Worm (Caenorhabditis elegans) whole organism, L4 larva: ENCODE data around the gene best-1.

Experiments
- F44E2.7 ChIP-seq: fragments of 200-800 bp; sonication (Bioruptor generic); IDR thresholded peaks from 2 replicates; pipeline ENCODE4 v2.1.2; 2022; ENCODE audit warnings: missing genetic modification characterization, missing compliant biosample characterization
- Y75B8A.6 ChIP-seq: fragments of 200-800 bp; sonication (Bioruptor generic); IDR thresholded peaks from 2 replicates; pipeline ENCODE4 v1.3.6; 2022; ENCODE audit warnings: missing genetic modification reagents, missing genetic modification characterization, missing compliant biosample characterization
- aha-1 ChIP-seq: fragments of 150-350 bp; peaks from one replicate; lab custom pipeline; 2014; ENCODE audit warnings: missing biosample characterization, missing genetic modification characterization
- arid-1 ChIP-seq: fragments of 200-800 bp; sonication (Bioruptor generic); conservative IDR thresholded peaks from 2 replicates; pipeline ENCODE4 v1.3.6; 2022; ENCODE audit warnings: missing genetic modification reagents, missing genetic modification characterization, missing compliant biosample characterization
- ceh-20 ChIP-seq: fragments of 200-800 bp; sonication (Bioruptor generic); IDR thresholded peaks from 2 replicates; pipeline ENCODE4 v1.3.6; 2022; ENCODE audit warnings: missing genetic modification reagents, missing genetic modification characterization, missing compliant biosample characterization
- ceh-44 ChIP-seq: fragments of 200-800 bp; sonication (Bioruptor generic); IDR thresholded peaks from 2 replicates; pipeline ENCODE4 v1.3.6; 2022; ENCODE audit warnings: missing genetic modification reagents, missing genetic modification characterization, missing compliant biosample characterization
- ceh-62 ChIP-seq: sonication (generic microtip); optimal IDR thresholded peaks from 2 replicates; lab custom pipeline; 2017; ENCODE audit warnings: missing biosample characterization, missing genetic modification characterization
- cey-2 ChIP-seq: sonication (generic microtip); optimal IDR thresholded peaks from 3 replicates; lab custom pipeline; 2017; ENCODE audit warnings: missing genetic modification characterization, mild to moderate bottlenecking, missing compliant biosample characterization, antibody characterized with exemption, borderline replicate concordance; ENCODE audit not compliant: insufficient read depth
- daf-12 ChIP-seq: fragments of 150-350 bp; optimal IDR thresholded peaks from 2 replicates; lab custom pipeline; 2014; ENCODE audit warnings: missing biosample characterization, missing genetic modification reagents, missing genetic modification characterization
- daf-19 ChIP-seq: fragments of 200-800 bp; sonication (Bioruptor generic); conservative IDR thresholded peaks from 2 replicates; pipeline ENCODE4 v1.3.6; 2022; ENCODE audit warnings: missing genetic modification characterization, missing compliant biosample characterization
- dmd-6 ChIP-seq: fragments of 200-800 bp; sonication (Bioruptor generic); IDR thresholded peaks from 2 replicates; pipeline ENCODE4 v1.3.6; 2022; ENCODE audit warnings: missing genetic modification reagents, missing genetic modification characterization, missing compliant biosample characterization
- dmd-9 ChIP-seq: fragments of 200-800 bp; sonication (Bioruptor generic); IDR thresholded peaks from 2 replicates; pipeline ENCODE4 v1.3.6; 2022; ENCODE audit warnings: missing genetic modification reagents, missing genetic modification characterization, missing compliant biosample characterization
- dve-1 ChIP-seq: sonication (generic microtip); optimal IDR thresholded peaks from 2 replicates; lab custom pipeline; 2017; ENCODE audit warnings: antibody characterized with exemption, mild to moderate bottlenecking, missing genetic modification characterization, missing compliant biosample characterization; ENCODE audit not compliant: insufficient read depth
- egl-27 ChIP-seq: sonication (generic microtip); optimal IDR thresholded peaks from 3 replicates; lab custom pipeline; 2017; ENCODE audit warnings: missing biosample characterization, missing genetic modification reagents, missing genetic modification characterization
- egl-43 ChIP-seq: fragments of 200-800 bp; sonication (Bioruptor generic); IDR thresholded peaks from 2 replicates; pipeline ENCODE4 v1.3.6; 2022; ENCODE audit warnings: missing genetic modification reagents, missing genetic modification characterization, missing compliant biosample characterization
- fkh-10 ChIP-seq: fragments of 150-350 bp; optimal IDR thresholded peaks from 2 replicates; lab custom pipeline; 2014; ENCODE audit warnings: missing biosample characterization, missing genetic modification reagents, missing genetic modification characterization
- lim-7 ChIP-seq: fragments of 200-800 bp; sonication (Bioruptor generic); IDR thresholded peaks from 2 replicates; pipeline ENCODE4 v1.3.6; 2022; ENCODE audit warnings: missing genetic modification characterization, missing compliant biosample characterization
- lin-13 ChIP-seq: fragments of 150-350 bp; optimal IDR thresholded peaks from 2 replicates; lab custom pipeline; 2014; ENCODE audit warnings: missing biosample characterization, missing genetic modification reagents, missing genetic modification characterization
- lin-15B ChIP-seq: fragments of 150-350 bp; sonication (generic microtip); optimal IDR thresholded peaks from 3 replicates; lab custom pipeline; 2014; ENCODE audit warnings: missing biosample characterization, missing genetic modification characterization
- lin-39 ChIP-seq: fragments of 150-350 bp; optimal IDR thresholded peaks from 2 replicates; lab custom pipeline; 2014; ENCODE audit warnings: missing biosample characterization, missing genetic modification reagents, missing genetic modification characterization
- lsy-2 ChIP-seq, 2 experiments: fragments of 150-350 bp in 1 of 2; sonication (generic microtip) in 1 of 2; optimal IDR thresholded peaks; 2 replicates each; lab custom pipeline; 2014 to 2017; ENCODE audit warnings: missing biosample characterization in 2 of 2, missing genetic modification characterization in 2 of 2
- madf-9 ChIP-seq: fragments of 200-800 bp; sonication (Bioruptor generic); conservative IDR thresholded peaks from 2 replicates; pipeline ENCODE4 v1.3.6; 2022; ENCODE audit warnings: missing genetic modification reagents, missing genetic modification characterization, missing compliant biosample characterization
- mep-1 ChIP-seq: fragments of 150-350 bp; sonication (generic microtip); optimal IDR thresholded peaks from 3 replicates; lab custom pipeline; 2014; ENCODE audit warnings: missing biosample characterization, missing genetic modification characterization
- nhr-10 ChIP-seq: fragments of 150-350 bp; optimal IDR thresholded peaks from 2 replicates; lab custom pipeline; 2014; ENCODE audit warnings: missing biosample characterization, missing genetic modification characterization
- nhr-102 ChIP-seq: sonication (generic microtip); optimal IDR thresholded peaks from 2 replicates; lab custom pipeline; 2016; ENCODE audit warnings: mild to moderate bottlenecking, missing genetic modification characterization, moderate library complexity, missing compliant biosample characterization
- nhr-111 ChIP-seq: fragments of 200-800 bp; sonication (Bioruptor generic); optimal IDR thresholded peaks from 2 replicates; lab custom pipeline; 2018; ENCODE audit warnings: mild to moderate bottlenecking, missing genetic modification characterization, missing compliant biosample characterization
- nhr-237 ChIP-seq: sonication (generic microtip); optimal IDR thresholded peaks from 2 replicates; lab custom pipeline; 2017; ENCODE audit warnings: missing biosample characterization, missing genetic modification characterization
- nhr-25 ChIP-seq: sonication (generic microtip); optimal IDR thresholded peaks from 2 replicates; lab custom pipeline; 2017; ENCODE audit warnings: missing genetic modification characterization, mild to moderate bottlenecking, missing compliant biosample characterization, antibody characterized with exemption, moderate library complexity, borderline replicate concordance; ENCODE audit not compliant: insufficient read depth
- nhr-48 ChIP-seq: sonication (generic microtip); optimal IDR thresholded peaks from 2 replicates; lab custom pipeline; 2016; ENCODE audit warnings: mild to moderate bottlenecking, missing genetic modification characterization, missing compliant biosample characterization
- nhr-6 ChIP-seq: fragments of 150-350 bp; optimal IDR thresholded peaks from 2 replicates; lab custom pipeline; 2014; ENCODE audit warnings: missing biosample characterization, missing genetic modification characterization
- saeg-2 ChIP-seq: fragments of 200-800 bp; sonication (Bioruptor generic); IDR thresholded peaks from 2 replicates; pipeline ENCODE4 v1.3.6; 2022; ENCODE audit warnings: missing genetic modification reagents, missing genetic modification characterization, missing compliant biosample characterization
- set-16 ChIP-seq: fragments of 200-800 bp; sonication (Bioruptor generic); IDR thresholded peaks from 2 replicates; pipeline ENCODE4 v1.3.6; 2022; ENCODE audit warnings: missing genetic modification reagents, missing genetic modification characterization, missing compliant biosample characterization
- skn-1 ChIP-seq: fragments of 150-350 bp; optimal IDR thresholded peaks from 2 replicates; lab custom pipeline; 2014; ENCODE audit warnings: missing biosample characterization, missing genetic modification characterization
- unc-62 ChIP-seq, 3 experiments: fragments of 150-350 bp in 1 of 3; sonication (generic microtip); optimal IDR thresholded peaks in 2 of 3; peaks in 1 of 3; 1 replicate in 1 of 3; 2 replicates in 2 of 3; lab custom pipeline; 2014 to 2017; ENCODE audit warnings: missing biosample characterization in 3 of 3, missing genetic modification characterization in 3 of 3, missing genetic modification reagents in 3 of 3, missing genotype in 1 of 3
- zfp-2 ChIP-seq: sonication (generic microtip); optimal IDR thresholded peaks from 2 replicates; lab custom pipeline; 2016; ENCODE audit warnings: mild to moderate bottlenecking, missing genetic modification characterization, missing compliant biosample characterization
- zfp-3 ChIP-seq: fragments of 200-800 bp; sonication (Bioruptor generic); conservative IDR thresholded peaks from 2 replicates; pipeline ENCODE4 v1.3.6; 2022; ENCODE audit warnings: missing genetic modification reagents, missing genetic modification characterization, missing compliant biosample characterization
- zip-11 ChIP-seq: fragments of 200-800 bp; sonication (Bioruptor generic); IDR thresholded peaks from 2 replicates; pipeline ENCODE4 v1.3.6; 2022; ENCODE audit warnings: missing genetic modification characterization, missing compliant biosample characterization
- zip-2 ChIP-seq: fragments of 150-350 bp; optimal IDR thresholded peaks from 2 replicates; lab custom pipeline; 2014; ENCODE audit warnings: missing biosample characterization, missing genetic modification characterization

Gene best-1

ce11 chrIV:13090967-13091366, 18.6 kb downstream of the best-1 start, which contains the start of gene col-132:
Gene col-132, minus strand, starts transcription at chrIV:13091067.
- TF ChIP-seq lin-15B (tag; lab: Kevin White, UChicago) (no peak), ceh-20 (no peak), mep-1 (tag; lab: Kevin White, UChicago) (no peak), nhr-237 (tag; lab: Kevin White, UChicago) (no peak), ceh-62 (tag; lab: Kevin White, UChicago) (no peak), zip-2 (tag; lab: Kevin White, UChicago) (no peak)

ce11 chrIV:13089671-13090242, 19.8 kb downstream of the best-1 start:
- 0 out of 2 replicates have a peak, but pooled peaks have one; percentile 5 for TF ChIP-seq egl-43
- peak; percentile 95 for TF ChIP-seq set-16 (GFP tag; lab: Robert Waterston, UW)
- no peak for TF ChIP-seq fkh-10 (GFP tag; lab: Kevin White, UChicago)
- no peak for TF ChIP-seq nhr-111
- TF ChIP-seq cey-2: no peak
- TF ChIP-seq F44E2.7: no peak
- no peak for TF ChIP-seq Y75B8A.6 (GFP tag; lab: Robert Waterston, UW)
- no peak for TF ChIP-seq arid-1 (GFP tag; lab: Robert Waterston, UW)
- no peak for TF ChIP-seq lin-13 (GFP tag; lab: Kevin White, UChicago)
- no peak for TF ChIP-seq daf-12 (tag; lab: Kevin White, UChicago)
- no peak for TF ChIP-seq ceh-44 (GFP tag; lab: Robert Waterston, UW)
- no peak for TF ChIP-seq lsy-2 (tag; optimal IDR thresholded peaks at IDR 0.05; lab: Kevin White, UChicago)
- TF ChIP-seq saeg-2 (GFP tag; lab: Robert Waterston, UW): no peak

DNA sequence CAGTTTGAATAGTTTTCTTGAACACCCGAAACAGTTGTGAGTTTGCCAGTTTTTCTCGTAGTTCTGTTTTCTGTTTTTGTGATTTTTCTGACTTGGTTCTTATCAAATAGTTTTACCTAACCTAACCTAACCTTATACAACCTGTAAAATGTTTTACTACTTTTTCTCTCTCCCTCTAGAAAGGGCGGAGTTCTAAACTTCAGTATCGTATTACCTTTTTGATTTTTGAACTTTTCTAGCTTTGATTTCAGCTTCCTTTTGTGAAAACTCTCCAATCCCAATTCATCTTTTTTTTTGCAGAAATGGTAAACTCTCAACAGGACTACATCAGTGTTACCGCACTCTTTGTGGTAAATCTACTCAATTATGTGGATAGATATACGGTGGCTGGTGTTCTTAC, 22.9 kb downstream of the best-1 start, which contains the start of gene spin-2:
Gene spin-2, plus strand, starts transcription at position 301 of the 400 bp plus-strand sequence.
- TF ChIP-seq zfp-2 (no peak), nhr-6 (tag; lab: Kevin White, UChicago) (no peak), nhr-10 (tag; lab: Kevin White, UChicago) (no peak), ceh-62 (tag; lab: Kevin White, UChicago) (no peak), nhr-25 (tag; lab: Kevin White, UChicago) (no peak), daf-19 (GFP tag; lab: Robert Waterston, UW) (no peak), lin-39 (no peak), egl-27 (tag; lab: Kevin White, UChicago) (no peak)

DNA sequence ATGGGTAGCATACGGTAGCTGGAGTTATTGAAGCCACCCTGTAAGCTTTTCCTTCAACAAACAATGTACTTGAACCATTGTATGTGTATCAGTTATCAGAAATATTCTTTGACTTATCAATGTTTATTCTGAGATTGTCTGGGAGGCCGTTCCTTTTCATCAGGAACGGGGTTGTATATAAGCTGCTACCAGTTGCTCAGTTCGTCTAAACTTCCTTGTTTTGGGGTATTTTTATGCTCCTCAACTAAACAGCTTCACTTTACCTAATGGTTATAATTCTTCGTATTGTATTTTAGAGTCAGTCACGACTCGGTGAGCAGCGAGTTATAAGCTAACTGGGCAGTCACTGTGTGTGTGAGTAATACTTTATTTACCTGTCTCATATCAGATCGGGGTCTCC, 23.9 kb downstream of the best-1 start:
- TF ChIP-seq skn-1 (tag; lab: Kevin White, UChicago): no peak
- TF ChIP-seq unc-62 (GFP tag; optimal IDR thresholded peaks at IDR 0.05 in 1 of 2; lab: Kevin White, UChicago): peak in 1 of 2 experiments; percentile 91
- TF ChIP-seq unc-62 (tag; optimal IDR thresholded peaks at IDR 0.05; lab: Kevin White, UChicago): no peak

DNA sequence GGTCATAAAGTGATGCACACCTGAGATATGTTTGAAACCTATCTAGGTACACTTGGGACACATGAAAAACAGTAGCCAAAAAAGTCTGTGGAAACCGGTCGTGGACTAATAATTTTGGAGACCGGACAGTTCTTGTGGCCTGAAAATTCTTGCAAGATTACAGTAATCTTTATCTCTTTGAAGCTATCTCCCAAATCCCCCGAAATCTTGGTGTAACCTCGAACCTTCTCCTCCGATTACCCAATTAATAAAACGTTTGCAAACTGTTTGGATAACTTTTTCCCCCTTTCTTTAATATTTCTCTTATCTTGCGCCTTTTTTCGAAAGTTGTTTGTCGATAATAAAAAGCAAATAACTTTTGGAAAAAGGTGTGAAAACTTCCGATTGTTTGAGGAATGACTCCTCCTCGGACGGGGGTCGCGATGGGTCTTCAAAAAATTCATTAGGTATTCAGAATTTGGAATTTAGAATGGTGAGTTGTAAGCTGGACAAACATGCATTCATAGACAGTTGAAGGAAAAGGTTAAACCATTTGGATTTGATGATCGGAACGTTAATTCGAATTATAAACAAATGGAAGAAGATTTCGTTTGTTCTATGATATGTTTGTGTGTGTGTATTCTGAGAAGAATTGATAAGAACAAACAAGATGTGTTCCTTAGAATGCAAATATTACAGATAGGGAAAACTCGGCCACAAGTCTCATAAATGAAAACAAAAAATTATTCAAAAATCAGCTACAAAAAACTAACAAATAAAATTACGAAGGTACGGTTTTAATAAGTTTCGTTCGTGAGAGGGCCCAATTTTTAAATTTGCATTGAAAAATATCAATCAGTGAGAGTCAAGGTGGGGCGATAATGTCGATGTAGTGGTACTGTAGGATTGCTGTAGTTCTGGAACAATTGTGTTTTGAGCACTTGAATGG, 26.5 kb downstream of the best-1 start:
- TF ChIP-seq nhr-102 (tag; lab: Kevin White, UChicago): no peak
- peak; percentile 85 for TF ChIP-seq aha-1 (tag; lab: Kevin White, UChicago)
- 0 out of 2 replicates have a peak, but pooled peaks have one; percentile 38 for TF ChIP-seq lim-7 (GFP tag; lab: Robert Waterston, UW)
- peak; percentile 39 for TF ChIP-seq dve-1 (tag; lab: Kevin White, UChicago)
- TF ChIP-seq zip-11: no peak
- TF ChIP-seq dmd-6 (GFP tag; lab: Robert Waterston, UW): 0 out of 2 replicates have a peak, but pooled peaks have one; percentile 18
- no peak for TF ChIP-seq arid-1 (GFP tag; lab: Robert Waterston, UW)
- no peak for TF ChIP-seq madf-9
- peak; percentile 41; the same call in 1 of the 2 replicates for TF ChIP-seq ceh-20
- peak; percentile 51; the same call in 1 of the 2 replicates for TF ChIP-seq zfp-3
- TF ChIP-seq nhr-48: peak; percentile 1
- TF ChIP-seq dmd-9 (GFP tag; lab: Robert Waterston, UW): 0 out of 2 replicates have a peak, but pooled peaks have one; percentile 17
- peak in 1 of 2 experiments; percentile 86 for TF ChIP-seq unc-62 (GFP tag; optimal IDR thresholded peaks at IDR 0.05 in 1 of 2; lab: Kevin White, UChicago)
- TF ChIP-seq unc-62 (tag; optimal IDR thresholded peaks at IDR 0.05; lab: Kevin White, UChicago): no peak
- TF ChIP-seq nhr-25 (tag; lab: Kevin White, UChicago): peak; percentile 81
